Worm (Caenorhabditis elegans) whole organism, L2 larva: ENCODE measurements around the gene ZK353.3.

Experiments used
- C34F6.9 ChIP-seq: fragments of 150-350 bp; optimal IDR thresholded peaks from 2 replicates; lab custom pipeline; 2014; ENCODE audit warnings: missing biosample characterization, missing genetic modification characterization
- F13H6.1 ChIP-seq: sonication (generic microtip); optimal IDR thresholded peaks from 2 replicates; lab custom pipeline; 2016; ENCODE audit warnings: missing genetic modification characterization, missing compliant biosample characterization
- R02D3.7 ChIP-seq: fragments of 150-350 bp; optimal IDR thresholded peaks from 2 replicates; lab custom pipeline; 2014; ENCODE audit warnings: missing biosample characterization, missing genetic modification characterization
- Y55F3AM.14 ChIP-seq: fragments of 200-800 bp; sonication (Bioruptor generic); optimal IDR thresholded peaks from 2 replicates; lab custom pipeline; 2018; ENCODE audit warnings: mild to moderate bottlenecking, missing genetic modification characterization, missing compliant biosample characterization
- ZK546.5 ChIP-seq: sonication (generic microtip); optimal IDR thresholded peaks from 2 replicates; lab custom pipeline; 2017; ENCODE audit warnings: missing biosample characterization, missing genetic modification characterization
- alr-1 ChIP-seq: fragments of 150-350 bp; optimal IDR thresholded peaks from 2 replicates; lab custom pipeline; 2014; ENCODE audit warnings: missing biosample characterization, missing genetic modification characterization
- aly-2 ChIP-seq: fragments of 150-350 bp; optimal IDR thresholded peaks from 2 replicates; lab custom pipeline; 2014; ENCODE audit warnings: missing biosample characterization, missing genetic modification characterization
- ama-1 ChIP-seq: fragments of 150-350 bp; optimal IDR thresholded peaks from 2 replicates; lab custom pipeline; 2018; ENCODE audit warnings: inconsistent platforms
- blmp-1 ChIP-seq: sonication (generic microtip); optimal IDR thresholded peaks from 2 replicates; lab custom pipeline; 2017; ENCODE audit warnings: missing genetic modification characterization, mild to moderate bottlenecking, missing compliant biosample characterization, antibody characterized with exemption, moderate library complexity; ENCODE audit not compliant: insufficient read depth
- ceh-82 ChIP-seq: fragments of 150-350 bp; optimal IDR thresholded peaks from 2 replicates; lab custom pipeline; 2014; ENCODE audit warnings: missing biosample characterization, missing genetic modification characterization
- crh-2 ChIP-seq: sonication (generic microtip); optimal IDR thresholded peaks from 2 replicates; lab custom pipeline; 2017; ENCODE audit warnings: missing biosample characterization, missing genetic modification characterization
- egl-27 ChIP-seq: sonication (generic microtip); optimal IDR thresholded peaks from 3 replicates; lab custom pipeline; 2017; ENCODE audit warnings: missing biosample characterization, missing genetic modification reagents, missing genetic modification characterization
- elt-1 ChIP-seq: fragments of 150-350 bp; optimal IDR thresholded peaks from 2 replicates; lab custom pipeline; 2014; ENCODE audit warnings: missing biosample characterization, missing genetic modification characterization
- fos-1 ChIP-seq: fragments of 150-350 bp; optimal IDR thresholded peaks from 2 replicates; lab custom pipeline; 2014; ENCODE audit warnings: missing biosample characterization, missing genetic modification characterization
- gmeb-1 ChIP-seq: fragments of 150-350 bp; optimal IDR thresholded peaks from 2 replicates; lab custom pipeline; 2014; ENCODE audit warnings: missing biosample characterization, missing genetic modification characterization
- lin-11 ChIP-seq: fragments of 150-350 bp; sonication (generic microtip); optimal IDR thresholded peaks from 2 replicates; lab custom pipeline; 2014; ENCODE audit warnings: missing biosample characterization, missing genetic modification characterization, inconsistent platforms, mixed read lengths
- lin-13 ChIP-seq: fragments of 150-350 bp; optimal IDR thresholded peaks from 2 replicates; lab custom pipeline; 2014; ENCODE audit warnings: missing biosample characterization, missing genetic modification reagents, missing genetic modification characterization
- lin-39 ChIP-seq: fragments of 150-350 bp; optimal IDR thresholded peaks from 2 replicates; lab custom pipeline; 2014; ENCODE audit warnings: missing biosample characterization, missing genetic modification reagents, missing genetic modification characterization
- lsy-2 ChIP-seq, 2 experiments: fragments of 150-350 bp in 1 of 2; sonication (generic microtip) in 1 of 2; optimal IDR thresholded peaks; 2 replicates each; lab custom pipeline; 2014 to 2017; ENCODE audit warnings: missing biosample characterization in 2 of 2, missing genetic modification characterization in 2 of 2
- mab-5 ChIP-seq: fragments of 150-350 bp; optimal IDR thresholded peaks from 2 replicates; lab custom pipeline; 2014; ENCODE audit warnings: missing biosample characterization, missing genetic modification characterization
- nhr-10 ChIP-seq: sonication (generic microtip); optimal IDR thresholded peaks from 2 replicates; lab custom pipeline; 2017; ENCODE audit warnings: missing biosample characterization, missing genetic modification characterization
- nhr-12 ChIP-seq: fragments of 150-350 bp; optimal IDR thresholded peaks from 2 replicates; lab custom pipeline; 2014; ENCODE audit warnings: missing biosample characterization, missing genetic modification characterization
- nhr-129 ChIP-seq: fragments of 150-350 bp; optimal IDR thresholded peaks from 2 replicates; lab custom pipeline; 2014; ENCODE audit warnings: missing biosample characterization, missing genetic modification characterization
- nhr-21 ChIP-seq: fragments of 150-350 bp; optimal IDR thresholded peaks from 2 replicates; lab custom pipeline; 2014; ENCODE audit warnings: missing biosample characterization, missing genetic modification characterization
- nhr-23 ChIP-seq: fragments of 150-350 bp; optimal IDR thresholded peaks from 2 replicates; lab custom pipeline; 2014; ENCODE audit warnings: missing biosample characterization, missing genetic modification reagents, missing genetic modification characterization
- nhr-237 ChIP-seq: fragments of 150-350 bp; optimal IDR thresholded peaks from 2 replicates; lab custom pipeline; 2014; ENCODE audit warnings: missing biosample characterization, missing genetic modification characterization
- nhr-25 ChIP-seq: fragments of 150-350 bp; sonication (generic microtip); optimal IDR thresholded peaks from 3 replicates; lab custom pipeline; 2014; ENCODE audit warnings: missing biosample characterization, missing genetic modification characterization
- nhr-6 ChIP-seq: fragments of 150-350 bp; optimal IDR thresholded peaks from 2 replicates; lab custom pipeline; 2014; ENCODE audit warnings: missing biosample characterization, missing genetic modification characterization
- nhr-77 ChIP-seq: fragments of 150-350 bp; optimal IDR thresholded peaks from 2 replicates; lab custom pipeline; 2014; ENCODE audit warnings: missing biosample characterization, missing genetic modification characterization
- peb-1 ChIP-seq: fragments of 150-350 bp; optimal IDR thresholded peaks from 2 replicates; lab custom pipeline; 2014; ENCODE audit warnings: missing biosample characterization, missing genetic modification characterization
- sem-4 ChIP-seq: fragments of 150-350 bp; optimal IDR thresholded peaks from 2 replicates; lab custom pipeline; 2014; ENCODE audit warnings: missing biosample characterization, missing genetic modification reagents, missing genetic modification characterization
- skn-1 ChIP-seq: sonication (generic microtip); optimal IDR thresholded peaks from 2 replicates; lab custom pipeline; 2017; ENCODE audit warnings: missing biosample characterization, missing genetic modification characterization
- sma-3 ChIP-seq: sonication (generic microtip); optimal IDR thresholded peaks from 2 replicates; lab custom pipeline; 2016; ENCODE audit warnings: missing genetic modification reagents, missing genetic modification characterization, missing compliant biosample characterization
- snpc-4 ChIP-seq: fragments of 150-350 bp; optimal IDR thresholded peaks from 2 replicates; lab custom pipeline; 2014; ENCODE audit warnings: missing biosample characterization, missing genetic modification characterization
- unc-55 ChIP-seq: fragments of 150-350 bp; sonication (generic microtip); optimal IDR thresholded peaks from 3 replicates; lab custom pipeline; 2014; ENCODE audit warnings: missing biosample characterization, missing genetic modification reagents, missing genetic modification characterization
- ztf-1 ChIP-seq: fragments of 200-800 bp; sonication (Bioruptor generic); conservative IDR thresholded peaks from 2 replicates; pipeline ENCODE4 v1.3.6; 2022; ENCODE audit warnings: missing genetic modification characterization, missing compliant biosample characterization
- ztf-11 ChIP-seq: sonication (generic microtip); optimal IDR thresholded peaks from 2 replicates; lab custom pipeline; 2017; ENCODE audit warnings: missing biosample characterization, missing genetic modification characterization
- ztf-4 ChIP-seq: fragments of 150-350 bp; optimal IDR thresholded peaks from 2 replicates; lab custom pipeline; 2014; ENCODE audit warnings: missing biosample characterization, missing genetic modification characterization

The ZK353.3 gene

ce11 chrIII:8432143-8432542 lies 36.4 kb downstream of the ZK353.3 start, which contains the start of gene ZK1236.5:
Gene ZK1236.5, minus strand, starts transcription at chrIII:8432214.
- peak; percentile 22 for TF ChIP-seq lin-13 (GFP tag; lab: Kevin White, UChicago)
- peak; percentile 58 for TF ChIP-seq C34F6.9
- TF ChIP-seq nhr-21: no peak
- TF ChIP-seq sem-4 (tag; lab: Kevin White, UChicago): no peak
- TF ChIP-seq nhr-10 (tag; lab: Kevin White, UChicago): no peak
- TF ChIP-seq nhr-25 (tag; lab: Kevin White, UChicago): peak; percentile 9
- TF ChIP-seq sma-3: peak; percentile 3
- TF ChIP-seq nhr-129 (tag; lab: Kevin White, UChicago): peak; percentile 17
- TF ChIP-seq R02D3.7 (tag; lab: Kevin White, UChicago): peak; percentile 90
- peak; percentile 40 for TF ChIP-seq unc-55 (GFP tag; lab: Kevin White, UChicago)
- peak; percentile 3 to 72 for TF ChIP-seq lsy-2 (tag; optimal IDR thresholded peaks at IDR 0.05; lab: Kevin White, UChicago)
- no peak for TF ChIP-seq nhr-237 (tag; lab: Kevin White, UChicago)
- TF ChIP-seq crh-2 (tag; lab: Kevin White, UChicago): peak; percentile 12
- no peak for TF ChIP-seq lin-11 (tag; lab: Kevin White, UChicago)
- TF ChIP-seq snpc-4 (tag; lab: Kevin White, UChicago): no peak
- TF ChIP-seq ceh-82 (tag; lab: Kevin White, UChicago): no peak
- TF ChIP-seq gmeb-1 (tag; lab: Kevin White, UChicago): peak; percentile 30

ce11 chrIII:8435074-8435473 lies 39.3 kb downstream of the ZK353.3 start, which contains the start of gene ZK1236.9:
Gene ZK1236.9, minus strand, starts transcription at chrIII:8435174.
- TF ChIP-seq lsy-2 (tag; optimal IDR thresholded peaks at IDR 0.05; lab: Kevin White, UChicago) (no peak), mab-5 (tag; lab: Kevin White, UChicago) (no peak), ztf-4 (tag; lab: Kevin White, UChicago) (no peak), nhr-23 (tag; lab: Kevin White, UChicago) (no peak), ZK546.5 (tag; lab: Kevin White, UChicago) (no peak), elt-1 (tag; lab: Kevin White, UChicago) (no peak), blmp-1 (tag; lab: Kevin White, UChicago) (no peak), ztf-1 (GFP tag; lab: Robert Waterston, UW) (no peak), egl-27 (tag; lab: Kevin White, UChicago) (no peak), ztf-11 (tag; lab: Kevin White, UChicago) (no peak)

ce11 chrIII:8437763-8438414 lies 42.1 kb downstream of the ZK353.3 start:
- TF ChIP-seq Y55F3AM.14 (no peak), alr-1 (no peak), nhr-77 (tag; lab: Kevin White, UChicago) (no peak), nhr-6 (tag; lab: Kevin White, UChicago) (no peak), lin-39 (tag; lab: Kevin White, UChicago) (no peak), sma-3 (no peak), blmp-1 (tag; lab: Kevin White, UChicago) (no peak), snpc-4 (tag; lab: Kevin White, UChicago) (no peak)

ce11 chrIII:8439312-8439711 lies 43.5 kb downstream of the ZK353.3 start, which contains the start of gene pqn-96:
Gene pqn-96, minus strand, starts transcription at chrIII:8439412.
- TF ChIP-seq lsy-2 (tag; optimal IDR thresholded peaks at IDR 0.05; lab: Kevin White, UChicago) (no peak), blmp-1 (tag; lab: Kevin White, UChicago) (no peak)

- TF ChIP-seq lin-39 (tag; lab: Kevin White, UChicago): no peak
- TF ChIP-seq lin-13 (GFP tag; lab: Kevin White, UChicago): peak; percentile 75
- no peak for TF ChIP-seq R02D3.7 (tag; lab: Kevin White, UChicago)
- peak; percentile 96 for TF ChIP-seq crh-2 (tag; lab: Kevin White, UChicago)
- no peak for TF ChIP-seq ZK546.5 (tag; lab: Kevin White, UChicago)
- TF ChIP-seq ceh-82 (tag; lab: Kevin White, UChicago): no peak
- TF ChIP-seq nhr-77 (tag; lab: Kevin White, UChicago): no peak
- peak; percentile 100 for TF ChIP-seq ztf-4 (tag; lab: Kevin White, UChicago)
- TF ChIP-seq Y55F3AM.14: peak; percentile 67
- TF ChIP-seq peb-1 (tag; lab: Kevin White, UChicago): no peak
- TF ChIP-seq nhr-129 (tag; lab: Kevin White, UChicago): peak; percentile 25
- TF ChIP-seq unc-55 (GFP tag; lab: Kevin White, UChicago): peak; percentile 38
- TF ChIP-seq nhr-25 (tag; lab: Kevin White, UChicago): peak; percentile 15
- TF ChIP-seq mab-5 (tag; lab: Kevin White, UChicago): peak; percentile 5
- peak; percentile 71 for TF ChIP-seq sem-4 (tag; lab: Kevin White, UChicago)
- TF ChIP-seq nhr-12: peak; percentile 57
- TF ChIP-seq sma-3: peak; percentile 35
- TF ChIP-seq ama-1: peak; percentile 100
- TF ChIP-seq F13H6.1 (tag; lab: Kevin White, UChicago): peak; percentile 11
- peak; percentile 94 for TF ChIP-seq skn-1 (tag; lab: Kevin White, UChicago)
- no peak for TF ChIP-seq aly-2
- no peak for TF ChIP-seq blmp-1 (tag; lab: Kevin White, UChicago)
- TF ChIP-seq fos-1 (tag; lab: Kevin White, UChicago): peak; percentile 33
- TF ChIP-seq gmeb-1 (tag; lab: Kevin White, UChicago): peak; percentile 66
- no peak for TF ChIP-seq nhr-21
- no peak for TF ChIP-seq elt-1 (tag; lab: Kevin White, UChicago)
- peak in 1 of 2 experiments; percentile 89 for TF ChIP-seq lsy-2 (tag; optimal IDR thresholded peaks at IDR 0.05; lab: Kevin White, UChicago)
- no peak for TF ChIP-seq nhr-237 (tag; lab: Kevin White, UChicago)
- TF ChIP-seq lin-11 (tag; lab: Kevin White, UChicago): peak; percentile 18
- no peak for TF ChIP-seq egl-27 (tag; lab: Kevin White, UChicago)
- no peak for TF ChIP-seq ztf-11 (tag; lab: Kevin White, UChicago)
- TF ChIP-seq snpc-4 (tag; lab: Kevin White, UChicago): no peak
Observed at ce11 chrIII:8443557-8444131, 47.9 kb downstream of the ZK353.3 start, which contains the start of gene ufbp-1. Gene ufbp-1, minus strand, starts transcription at chrIII:8443607.
